Fruit fly (Drosophila melanogaster) Kc167 (cell line): ENCODE measurements around the gene ND-24L.

ENCODE experiments used
- Myc ChIP-seq: fragments of >200 bp; optimal IDR thresholded peaks from 2 replicates; lab custom pipeline; 2017; ENCODE audit warnings: missing external identifiers
- Sin3A ChIP-seq: fragments of >200 bp; optimal IDR thresholded peaks from 2 replicates; lab custom pipeline; 2018; ENCODE audit warnings: missing external identifiers
- h ChIP-seq: fragments of >200 bp; optimal IDR thresholded peaks from 3 replicates; lab custom pipeline; 2018; ENCODE audit warnings: missing external identifiers
- insv ChIP-seq: fragments of >200 bp; optimal IDR thresholded peaks from 3 replicates; lab custom pipeline; 2018; ENCODE audit warnings: missing external identifiers
- psq ChIP-seq: fragments of >200 bp; optimal IDR thresholded peaks from 2 replicates; lab custom pipeline; 2017; ENCODE audit warnings: missing external identifiers
- ttk ChIP-seq: sonication (Bioruptor generic); optimal IDR thresholded peaks from 2 replicates; lab custom pipeline; 2017; ENCODE audit warnings: missing external identifiers

The ND-24L gene

dm6 chr3L:17320711-17321110, at the start of gene ND-24L:
Gene ND-24L (minus strand): TSS chr3L:17320811.
- TF ChIP-seq ttk (lab: Kevin White, UChicago) = no peak
- TF ChIP-seq psq (lab: Kevin White, UChicago) = no peak
- TF ChIP-seq insv (lab: Kevin White, UChicago) = no peak
- TF ChIP-seq h = no peak
- no peak for TF ChIP-seq Sin3A
- TF ChIP-seq Myc (lab: Kevin White, UChicago) = no peak

- TF ChIP-seq Myc (lab: Kevin White, UChicago) = no peak
- TF ChIP-seq psq (lab: Kevin White, UChicago) = no peak
- TF ChIP-seq ttk (lab: Kevin White, UChicago) = no peak
- no peak for TF ChIP-seq insv (lab: Kevin White, UChicago)
- TF ChIP-seq h = no peak
- no peak for TF ChIP-seq Sin3A
Observed at dm6 chr3L:17366936-17367335, 46.3 kb upstream of the ND-24L start.

dm6 chr3L:17364023-17364422, 43.4 kb upstream of the ND-24L start:
- TF ChIP-seq Sin3A = no peak
- no peak for TF ChIP-seq psq (lab: Kevin White, UChicago)
- no peak for TF ChIP-seq h
- TF ChIP-seq ttk (lab: Kevin White, UChicago) = no peak
- TF ChIP-seq Myc (lab: Kevin White, UChicago) = no peak
- no peak for TF ChIP-seq insv (lab: Kevin White, UChicago)

dm6 chr3L:17362940-17363339, 42.3 kb upstream of the ND-24L start:
- TF ChIP-seq h (no peak), insv (lab: Kevin White, UChicago) (no peak), psq (lab: Kevin White, UChicago) (no peak), Myc (lab: Kevin White, UChicago) (no peak), ttk (lab: Kevin White, UChicago) (no peak), Sin3A (no peak)

- TF ChIP-seq Myc (lab: Kevin White, UChicago) (no peak), psq (lab: Kevin White, UChicago) (no peak), Sin3A (no peak), h (no peak), ttk (lab: Kevin White, UChicago) (no peak), insv (lab: Kevin White, UChicago) (no peak)
Observed at dm6 chr3L:17361925-17362324, 41.3 kb upstream of the ND-24L start.

dm6 chr3L:17359225-17359773, 38.7 kb upstream of the ND-24L start, which contains the start of gene tap:
Gene tap (plus strand): TSS chr3L:17359682.
- no peak for TF ChIP-seq Myc (lab: Kevin White, UChicago)
- no peak for TF ChIP-seq ttk (lab: Kevin White, UChicago)
- TF ChIP-seq psq (lab: Kevin White, UChicago) = no peak
- TF ChIP-seq Sin3A = no peak
- no peak for TF ChIP-seq h
- TF ChIP-seq insv (lab: Kevin White, UChicago) = no peak

- TF ChIP-seq ttk (lab: Kevin White, UChicago) = no peak
- no peak for TF ChIP-seq psq (lab: Kevin White, UChicago)
- no peak for TF ChIP-seq h
- no peak for TF ChIP-seq Sin3A
- TF ChIP-seq Myc (lab: Kevin White, UChicago) = no peak
- TF ChIP-seq insv (lab: Kevin White, UChicago) = no peak
Observed at dm6 chr3L:17358490-17358889, 37.9 kb upstream of the ND-24L start.

- no peak for TF ChIP-seq insv (lab: Kevin White, UChicago)
- TF ChIP-seq Sin3A = no peak
- no peak for TF ChIP-seq ttk (lab: Kevin White, UChicago)
- no peak for TF ChIP-seq psq (lab: Kevin White, UChicago)
- no peak for TF ChIP-seq Myc (lab: Kevin White, UChicago)
- TF ChIP-seq h = no peak
Observed at dm6 chr3L:17357431-17357830, 36.8 kb upstream of the ND-24L start.

- TF ChIP-seq insv (lab: Kevin White, UChicago) (no peak), psq (lab: Kevin White, UChicago) (no peak), Sin3A (no peak), Myc (lab: Kevin White, UChicago) (no peak), h (no peak), ttk (lab: Kevin White, UChicago) (no peak)
Observed at dm6 chr3L:17352812-17353211, 32.2 kb upstream of the ND-24L start.

dm6 chr3L:17351522-17351921, 30.9 kb upstream of the ND-24L start, which contains the start of gene CG7692:
Gene CG7692 (plus strand): TSS chr3L:17351822.
- no peak for TF ChIP-seq Myc (lab: Kevin White, UChicago)
- TF ChIP-seq psq (lab: Kevin White, UChicago) = no peak
- no peak for TF ChIP-seq h
- no peak for TF ChIP-seq Sin3A
- TF ChIP-seq insv (lab: Kevin White, UChicago) = no peak
- no peak for TF ChIP-seq ttk (lab: Kevin White, UChicago)

- TF ChIP-seq h = no peak
- no peak for TF ChIP-seq psq (lab: Kevin White, UChicago)
- TF ChIP-seq insv (lab: Kevin White, UChicago) = no peak
- no peak for TF ChIP-seq ttk (lab: Kevin White, UChicago)
- no peak for TF ChIP-seq Sin3A
Observed at dm6 chr3L:17349604-17350003, 29.0 kb upstream of the ND-24L start, which contains the start of gene Mip. Gene Mip (minus strand): TSS chr3L:17349666.

- TF ChIP-seq psq (lab: Kevin White, UChicago) (no peak), ttk (lab: Kevin White, UChicago) (no peak), h (no peak)
Observed at dm6 chr3L:17346393-17346792, 25.8 kb upstream of the ND-24L start.

- TF ChIP-seq insv (lab: Kevin White, UChicago) (no peak), ttk (lab: Kevin White, UChicago) (no peak), Sin3A (no peak), Myc (lab: Kevin White, UChicago) (no peak), psq (lab: Kevin White, UChicago) (no peak), h (no peak)
Observed at dm6 chr3L:17344596-17344995, 24.0 kb upstream of the ND-24L start, which contains the start of gene brv2. Gene brv2 (minus strand): TSS chr3L:17344696.
